Worm (Caenorhabditis elegans) whole organism, L2 larva: ENCODE data around the gene atg-4.2.

Source experiments
- dmd-4 ChIP-seq: sonication (generic microtip); optimal IDR thresholded peaks from 2 replicates; lab custom pipeline; 2017; ENCODE audit warnings: missing biosample characterization, missing genetic modification characterization
- ztf-4 ChIP-seq: fragments of 150-350 bp; optimal IDR thresholded peaks from 2 replicates; lab custom pipeline; 2014; ENCODE audit warnings: missing biosample characterization, missing genetic modification characterization

DNA sequence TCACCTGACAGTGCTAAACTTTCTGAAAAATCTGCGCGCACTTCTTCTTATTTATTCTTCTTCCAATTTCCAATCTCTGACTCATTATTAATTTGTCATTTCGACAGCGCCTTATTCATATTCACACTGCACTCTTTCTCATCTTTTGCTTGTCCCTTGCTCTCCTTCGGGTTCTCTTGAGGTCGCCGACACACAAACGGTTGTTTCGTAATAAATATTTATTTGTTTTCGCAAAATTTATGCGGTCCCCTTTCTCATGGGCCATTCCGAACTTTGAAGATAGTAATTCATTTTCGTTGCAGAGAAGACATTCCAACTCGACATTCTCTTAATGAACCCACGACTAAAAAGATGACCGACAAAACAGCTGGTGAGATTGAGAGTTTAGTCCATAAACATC lies 46.9 kb downstream of the atg-4.2 start, which contains the start of gene magi-1:
- TF ChIP-seq dmd-4 (tag; lab: Kevin White, UChicago) (no peak), ztf-4 (tag; lab: Kevin White, UChicago) (no peak)
